Fruit fly (Drosophila melanogaster): ENCODE data around the gene CG42699.

DNA sequence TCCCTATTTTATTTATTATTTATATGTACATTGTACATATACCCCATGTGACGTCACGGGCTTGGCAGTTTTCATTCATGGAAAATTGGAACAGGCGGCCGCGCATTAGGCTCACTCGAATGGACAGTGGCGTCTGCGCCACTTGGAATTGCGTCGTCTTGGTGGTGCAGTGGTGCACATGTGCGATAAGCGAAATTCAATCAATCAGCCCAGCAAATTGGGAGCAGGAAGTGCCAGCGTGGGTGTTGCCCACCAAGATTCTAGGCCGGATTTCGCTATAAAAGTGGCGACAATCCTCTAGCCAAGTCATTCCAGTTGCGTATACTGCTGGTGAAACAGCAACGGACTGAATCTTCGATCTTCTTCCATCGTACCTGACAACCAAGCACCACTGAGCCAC lies 27.5 kb downstream of the CG42699 start, which contains the start of gene CG12239:
- no peak for TF ChIP-seq CG8478 (optimal IDR thresholded peaks at IDR 0.05)
- TF ChIP-seq CTCF (optimal IDR thresholded peaks at IDR 0.05), result no peak
